Fruit fly (Drosophila melanogaster) whole organism, adult: Measurements from ENCODE around the gene CG17193.

Source experiments
- CG11617 ChIP-seq: fragments of 200-800 bp; sonication (Bioruptor generic); optimal IDR thresholded peaks from 2 replicates; lab custom pipeline; 2017; ENCODE audit warnings: mild to moderate bottlenecking, missing biosample characterization, missing genetic modification reagents, missing genetic modification characterization
- CG12768 ChIP-seq: fragments of 200-800 bp; sonication (Bioruptor generic); optimal IDR thresholded peaks from 2 replicates; lab custom pipeline; 2017; ENCODE audit warnings: missing biosample characterization, missing genetic modification characterization, mild to moderate bottlenecking, moderate library complexity, missing genetic modification reagents
- CG14711 ChIP-seq: fragments of 200-800 bp; sonication (Bioruptor generic); optimal IDR thresholded peaks from 2 replicates; lab custom pipeline; 2018; ENCODE audit warnings: missing biosample characterization, mild to moderate bottlenecking, missing genetic modification characterization, moderate library complexity
- CG1620 ChIP-seq: fragments of 200-800 bp; sonication (Bioruptor generic); optimal IDR thresholded peaks from 2 replicates; lab custom pipeline; 2016; ENCODE audit warnings: missing biosample characterization, missing genetic modification characterization
- CG33017 ChIP-seq: fragments of 200-800 bp; sonication (Bioruptor generic); optimal IDR thresholded peaks from 2 replicates; lab custom pipeline; 2018; ENCODE audit warnings: missing biosample characterization, mild to moderate bottlenecking, missing genetic modification characterization, moderate library complexity
- CG5204 ChIP-seq: fragments of 200-800 bp; sonication (Bioruptor generic); optimal IDR thresholded peaks from 2 replicates; lab custom pipeline; 2016; ENCODE audit warnings: missing biosample characterization, missing genetic modification characterization
- CG7045 ChIP-seq: fragments of 200-800 bp; sonication (Bioruptor generic); optimal IDR thresholded peaks from 2 replicates; lab custom pipeline; 2017; ENCODE audit warnings: missing biosample characterization, mild to moderate bottlenecking, missing genetic modification characterization
- CG7101 ChIP-seq: fragments of 200-800 bp; sonication (Bioruptor generic); optimal IDR thresholded peaks from 2 replicates; lab custom pipeline; 2018; ENCODE audit warnings: missing biosample characterization, mild to moderate bottlenecking, missing genetic modification characterization, moderate library complexity
- Clk ChIP-seq: fragments of 200-800 bp; sonication (Bioruptor generic); optimal IDR thresholded peaks from 2 replicates; lab custom pipeline; 2017; ENCODE audit warnings: missing biosample characterization, missing genetic modification characterization
- Crg-1 ChIP-seq: fragments of 200-800 bp; sonication (Bioruptor generic); optimal IDR thresholded peaks from 2 replicates; lab custom pipeline; 2016; ENCODE audit warnings: missing biosample characterization, missing genetic modification characterization
- Hr96 ChIP-seq: fragments of 200-800 bp; sonication (Bioruptor generic); optimal IDR thresholded peaks from 2 replicates; lab custom pipeline; 2016; ENCODE audit warnings: missing biosample characterization, missing genetic modification characterization
- Mnt ChIP-seq: fragments of 200-800 bp; sonication (Bioruptor generic); optimal IDR thresholded peaks from 2 replicates; lab custom pipeline; 2016; ENCODE audit warnings: missing biosample characterization, mild to moderate bottlenecking, missing genetic modification characterization
- bab1 ChIP-seq: fragments of 200-800 bp; sonication (Bioruptor generic); optimal IDR thresholded peaks from 3 replicates; lab custom pipeline; 2019; ENCODE audit warnings: missing biosample characterization, mild to moderate bottlenecking, missing genetic modification characterization, moderate library complexity
- cic ChIP-seq: fragments of 200-800 bp; sonication (Bioruptor generic); optimal IDR thresholded peaks from 2 replicates; lab custom pipeline; 2017; ENCODE audit warnings: missing biosample characterization, mild to moderate bottlenecking, missing genetic modification characterization, moderate library complexity
- cnc ChIP-seq, 2 experiments: fragments of >200 bp; optimal IDR thresholded peaks; 2 replicates each; lab custom pipeline; 2017
- kay ChIP-seq: fragments of 200-800 bp; sonication (Bioruptor generic); peaks from one replicate; lab custom pipeline; 2016; ENCODE audit warnings: missing biosample characterization, missing genetic modification characterization, borderline replicate concordance
- ovo ChIP-seq: fragments of 200-800 bp; sonication (Bioruptor generic); optimal IDR thresholded peaks from 2 replicates; lab custom pipeline; 2016; ENCODE audit warnings: missing biosample characterization, missing genetic modification characterization
- pad ChIP-seq: fragments of 200-800 bp; sonication (Bioruptor generic); optimal IDR thresholded peaks from 3 replicates; lab custom pipeline; 2017; ENCODE audit warnings: missing biosample characterization, missing genetic modification characterization, mild to moderate bottlenecking, moderate library complexity, missing genetic modification reagents
- tj ChIP-seq: fragments of 200-800 bp; sonication (Bioruptor generic); optimal IDR thresholded peaks from 3 replicates; lab custom pipeline; 2017; ENCODE audit warnings: missing biosample characterization, mild to moderate bottlenecking, missing genetic modification characterization, moderate library complexity
- toe ChIP-seq: fragments of 200-800 bp; sonication (Bioruptor generic); optimal IDR thresholded peaks from 2 replicates; lab custom pipeline; 2016; ENCODE audit warnings: missing biosample characterization, missing genetic modification characterization

CG17193 gene

dm6 chr3R:20021152-20021769 is 34.6 kb downstream of the CG17193 start, which contains the start of the genes PIG-L and psidin:
PIG-L (minus strand) TSS chr3R:20021338.
psidin (plus strand) TSS chr3R:20021704.
- TF ChIP-seq Clk (GFP tag; lab: Kevin White, UChicago) (peak; percentile 10), CG5204 (GFP tag; lab: Kevin White, UChicago) (peak; percentile 94), CG1620 (peak; percentile 87), CG33017 (tag; lab: Kevin White, UChicago) (peak; percentile 80), bab1 (GFP tag; lab: Kevin White, UChicago) (peak; percentile 25), CG7101 (peak; percentile 80), CG14711 (tag; lab: Kevin White, UChicago) (peak; percentile 59), ovo (GFP tag; lab: Kevin White, UChicago) (peak; percentile 62), cnc (optimal IDR thresholded peaks at IDR 0.05; lab: Kevin White, UChicago) (no peak), CG12768 (GFP tag; lab: Kevin White, UChicago) (peak; percentile 58), Hr96 (GFP tag; lab: Kevin White, UChicago) (peak; percentile 86), toe (GFP tag; lab: Kevin White, UChicago) (peak; percentile 84), Mnt (peak; percentile 26), tj (peak; percentile 69), pad (peak; percentile 61), kay (GFP tag; lab: Kevin White, UChicago) (no peak), CG11617 (peak; percentile 92), cic (GFP tag; lab: Kevin White, UChicago) (peak; percentile 14), CG7045 (GFP tag; lab: Kevin White, UChicago) (peak; percentile 85), Crg-1 (GFP tag; lab: Kevin White, UChicago) (peak; percentile 64)

- no peak for TF ChIP-seq kay (GFP tag; lab: Kevin White, UChicago)
- no peak for TF ChIP-seq CG33017 (tag; lab: Kevin White, UChicago)
- TF ChIP-seq Hr96 (GFP tag; lab: Kevin White, UChicago) = no peak
- no peak for TF ChIP-seq CG11617
- no peak for TF ChIP-seq pad
- no peak for TF ChIP-seq bab1 (GFP tag; lab: Kevin White, UChicago)
- no peak for TF ChIP-seq toe (GFP tag; lab: Kevin White, UChicago)
- no peak for TF ChIP-seq Clk (GFP tag; lab: Kevin White, UChicago)
Observed at dm6 chr3R:20013404-20013922, 42.4 kb downstream of the CG17193 start, which contains the start of the genes CG17190 and CG4836. CG17190 (minus strand) TSS chr3R:20013504. CG4836 (plus strand) TSS chr3R:20013872.

DNA sequence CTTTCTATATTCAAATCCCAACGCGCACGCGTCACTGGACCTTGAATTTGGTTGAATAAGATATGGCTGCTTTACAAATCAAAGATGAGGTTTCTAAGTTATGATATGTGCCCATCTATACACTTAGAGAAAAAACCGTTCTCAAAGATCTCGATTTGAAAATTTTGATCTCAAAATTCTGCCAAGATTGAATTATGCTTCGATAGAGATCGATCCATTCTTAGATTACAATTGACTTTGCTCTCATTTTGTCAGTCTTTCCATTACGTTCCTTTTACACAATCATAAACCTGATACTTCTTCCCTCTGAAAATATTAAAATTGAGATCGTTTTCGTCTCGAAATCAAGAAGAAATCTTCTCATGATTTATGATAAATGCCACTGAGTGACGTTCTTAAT is 43.2 kb downstream of the CG17193 start:
- no peak for TF ChIP-seq CG7101
- TF ChIP-seq bab1 (GFP tag; lab: Kevin White, UChicago) = no peak
- TF ChIP-seq toe (GFP tag; lab: Kevin White, UChicago) = no peak
- no peak for TF ChIP-seq CG11617

DNA sequence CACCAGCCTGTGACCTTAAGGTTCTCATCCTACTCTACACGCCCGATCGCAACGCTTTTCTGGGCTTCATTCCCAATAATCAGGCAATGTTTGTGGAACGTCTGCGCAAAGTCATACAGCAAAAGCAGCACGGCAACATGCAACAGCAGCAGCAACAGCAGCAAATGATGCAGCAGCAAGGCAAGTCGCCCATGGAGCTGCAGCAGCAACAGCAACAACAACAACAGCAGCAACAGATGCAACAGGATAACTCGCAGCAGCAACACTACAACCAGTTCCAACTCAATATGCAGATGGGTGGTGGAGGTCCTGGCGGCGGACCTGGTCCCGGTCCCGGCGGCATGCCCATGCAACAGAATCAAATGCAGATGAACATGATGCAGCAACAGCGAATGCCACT is 45.0 kb downstream of the CG17193 start:
- TF ChIP-seq CG7045 (GFP tag; lab: Kevin White, UChicago) = no peak
- no peak for TF ChIP-seq CG33017 (tag; lab: Kevin White, UChicago)
- TF ChIP-seq CG1620 = no peak
- no peak for TF ChIP-seq CG7101
- TF ChIP-seq ovo (GFP tag; lab: Kevin White, UChicago) = no peak

dm6 chr3R:20008372-20009051 is 47.4 kb downstream of the CG17193 start, which contains the start of the genes Hs6st and MED25:
Hs6st (minus strand) TSS chr3R:20008512.
MED25 (plus strand) TSS chr3R:20008947.
- TF ChIP-seq bab1 (GFP tag; lab: Kevin White, UChicago) (peak; percentile 77), Hr96 (GFP tag; lab: Kevin White, UChicago) (no peak), kay (GFP tag; lab: Kevin White, UChicago) (no peak), pad (peak; percentile 40), cnc (optimal IDR thresholded peaks at IDR 0.05; lab: Kevin White, UChicago) (no peak), CG7101 (peak; percentile 26), CG1620 (peak; percentile 17), tj (peak; percentile 2), CG12768 (GFP tag; lab: Kevin White, UChicago) (peak; percentile 72), Crg-1 (GFP tag; lab: Kevin White, UChicago) (no peak), ovo (GFP tag; lab: Kevin White, UChicago) (peak; percentile 8), CG5204 (GFP tag; lab: Kevin White, UChicago) (peak; percentile 47), Clk (GFP tag; lab: Kevin White, UChicago) (peak; percentile 50), Mnt (peak; percentile 40), CG33017 (tag; lab: Kevin White, UChicago) (no peak), CG11617 (peak; percentile 41), CG7045 (GFP tag; lab: Kevin White, UChicago) (peak; percentile 50), cic (GFP tag; lab: Kevin White, UChicago) (no peak), CG14711 (tag; lab: Kevin White, UChicago) (peak; percentile 68), toe (GFP tag; lab: Kevin White, UChicago) (peak; percentile 42)
